Worm (Caenorhabditis elegans) whole organism, dauer: ENCODE data around the gene R08C7.5.

Source experiments
- unc-62 ChIP-seq: sonication (generic microtip); optimal IDR thresholded peaks from 2 replicates; lab custom pipeline; 2017; ENCODE audit warnings: missing biosample characterization, missing genetic modification reagents, missing genetic modification characterization

The R08C7.5 gene

ce11 chrIV:4405126-4405525 lies 24.9 kb upstream of the R08C7.5 start, which contains the start of gene Y24D9A.7:
TSS of gene Y24D9A.7 (minus strand) at chrIV:4405171.
- no peak for TF ChIP-seq unc-62 (GFP tag; lab: Kevin White, UChicago)

ce11 chrIV:4406054-4406539 lies 23.9 kb upstream of the R08C7.5 start:
- no peak for TF ChIP-seq unc-62 (GFP tag; lab: Kevin White, UChicago)

ce11 chrIV:4407055-4407461 lies 23.0 kb upstream of the R08C7.5 start:
- TF ChIP-seq unc-62 (GFP tag; lab: Kevin White, UChicago), result no peak

ce11 chrIV:4408714-4409113 lies 21.3 kb upstream of the R08C7.5 start:
- no peak for TF ChIP-seq unc-62 (GFP tag; lab: Kevin White, UChicago)

ce11 chrIV:4410526-4410925 lies 19.5 kb upstream of the R08C7.5 start:
- TF ChIP-seq unc-62 (GFP tag; lab: Kevin White, UChicago), result no peak

ce11 chrIV:4411311-4411947 lies 18.6 kb upstream of the R08C7.5 start:
- TF ChIP-seq unc-62 (GFP tag; lab: Kevin White, UChicago), result no peak

ce11 chrIV:4411948-4412335 lies 18.1 kb upstream of the R08C7.5 start:
- no peak for TF ChIP-seq unc-62 (GFP tag; lab: Kevin White, UChicago)

- no peak for TF ChIP-seq unc-62 (GFP tag; lab: Kevin White, UChicago)
Observed at ce11 chrIV:4413114-4413513, 16.9 kb upstream of the R08C7.5 start.

- no peak for TF ChIP-seq unc-62 (GFP tag; lab: Kevin White, UChicago)
Observed at ce11 chrIV:4422029-4422428, 8.0 kb upstream of the R08C7.5 start, which contains the start of gene clec-175. TSS of gene clec-175 (plus strand) at chrIV:4422329.

- TF ChIP-seq unc-62 (GFP tag; lab: Kevin White, UChicago), result no peak
Observed at ce11 chrIV:4423026-4423425, 7.0 kb upstream of the R08C7.5 start.

- TF ChIP-seq unc-62 (GFP tag; lab: Kevin White, UChicago), result no peak
Observed at ce11 chrIV:4423885-4424284, 6.1 kb upstream of the R08C7.5 start.

ce11 chrIV:4434441-4435084 lies 4.5 kb downstream of the R08C7.5 start, which contains the start of the genes R08C7.8 and R08C7.4:
TSS of gene R08C7.8 (minus strand) at chrIV:4434541.
TSS of gene R08C7.4 (plus strand) at chrIV:4435034.
- TF ChIP-seq unc-62 (GFP tag; lab: Kevin White, UChicago), result no peak

- no peak for TF ChIP-seq unc-62 (GFP tag; lab: Kevin White, UChicago)
Observed at ce11 chrIV:4437825-4438224, 7.8 kb downstream of the R08C7.5 start.

- TF ChIP-seq unc-62 (GFP tag; lab: Kevin White, UChicago), result no peak
Observed at ce11 chrIV:4439190-4439589, 9.2 kb downstream of the R08C7.5 start, which contains the start of gene fbxb-74. TSS of gene fbxb-74 (minus strand) at chrIV:4439290.

- TF ChIP-seq unc-62 (GFP tag; lab: Kevin White, UChicago), result no peak
Observed at ce11 chrIV:4441077-4441476, 11.0 kb downstream of the R08C7.5 start, which contains the start of gene fbxb-75. TSS of gene fbxb-75 (minus strand) at chrIV:4441177.

ce11 chrIV:4445711-4446290 lies 15.8 kb downstream of the R08C7.5 start, which contains the start of the genes wapl-1 and htz-1:
TSS of gene wapl-1 (minus strand) at chrIV:4445740.
TSS of gene htz-1 (plus strand) at chrIV:4446216.
- TF ChIP-seq unc-62 (GFP tag; lab: Kevin White, UChicago), result no peak
